Worm (Caenorhabditis elegans): ENCODE results near the gene srbc-55.

Gene srbc-55

ce11 chrV:15873762-15874161 lies 44.0 kb upstream of the srbc-55 start (continued):
- TF ChIP-seq elt-3 (tag; optimal IDR thresholded peaks at IDR 0.05) (peak in 1 of 6 experiments; percentile 29), zip-4 (GFP tag; optimal IDR thresholded peaks at IDR 0.05) (peak; percentile 18), sptf-1 (tag; optimal IDR thresholded peaks at IDR 0.05) (no peak), nhr-20 (tag; optimal IDR thresholded peaks at IDR 0.05) (peak; percentile 75), mef-2 (tag; optimal IDR thresholded peaks at IDR 0.05) (no peak), C04F5.9 (tag; optimal IDR thresholded peaks at IDR 0.05) (no peak), aha-1 (tag; optimal IDR thresholded peaks at IDR 0.05) (no peak), fkh-8 (tag; optimal IDR thresholded peaks at IDR 0.05) (peak; percentile 86), ceh-63 (GFP tag; optimal IDR thresholded peaks at IDR 0.05) (peak; percentile 7), nhr-90 (tag; optimal IDR thresholded peaks at IDR 0.05; ENCODE audit: poor library complexity) (peak; percentile 76), lir-3 (tag; optimal IDR thresholded peaks at IDR 0.05; ENCODE audit: poor library complexity) (peak; percentile 8), dpl-1 (GFP tag; optimal IDR thresholded peaks at IDR 0.05) (peak; percentile 38 to 64 (median 51)), ceh-8 (GFP tag; optimal IDR thresholded peaks at IDR 0.05) (peak; percentile 57), fkh-4 (tag; optimal IDR thresholded peaks at IDR 0.05; ENCODE audit: borderline replicate concordance) (no peak), egl-13 (tag; optimal IDR thresholded peaks at IDR 0.05) (peak; percentile 52), unc-130 (tag; optimal IDR thresholded peaks at IDR 0.05) (peak; percentile 35), mep-1 (tag; optimal IDR thresholded peaks at IDR 0.05) (peak; percentile 61), nhr-71 (tag; optimal IDR thresholded peaks at IDR 0.05) (peak; percentile 76), fos-1 (tag; optimal IDR thresholded peaks at IDR 0.05) (peak; percentile 48), elt-2 (tag; optimal IDR thresholded peaks at IDR 0.05) (peak; percentile 59), efl-1 (optimal IDR thresholded peaks at IDR 0.05) (peak; percentile 52 to 66), efl-1 (GFP tag; optimal IDR thresholded peaks at IDR 0.05 in 1 of 2) (peak; percentile 51 to 96), unc-86 (tag; optimal IDR thresholded peaks at IDR 0.05) (peak; percentile 52), jun-1 (tag; optimal IDR thresholded peaks at IDR 0.05) (no peak), tbx-2 (tag; optimal IDR thresholded peaks at IDR 0.05) (peak; percentile 56), snpc-4 (tag; optimal IDR thresholded peaks at IDR 0.05) (peak; percentile 66)

ce11 chrV:15872273-15872672 lies 42.5 kb upstream of the srbc-55 start, which contains the start of gene str-56:
Gene str-56 (plus strand): TSS chrV:15872573.
- TF ChIP-seq Y116A8C.19 (tag; optimal IDR thresholded peaks at IDR 0.05; ENCODE audit: borderline replicate concordance) (no peak), nhr-28 (tag; optimal IDR thresholded peaks at IDR 0.05) (no peak), unc-86 (tag; optimal IDR thresholded peaks at IDR 0.05) (no peak), efl-1 (optimal IDR thresholded peaks at IDR 0.05) (no peak), efl-1 (GFP tag; optimal IDR thresholded peaks at IDR 0.05 in 1 of 2) (no peak), ceh-90 (tag; optimal IDR thresholded peaks at IDR 0.05) (no peak), ztf-4 (tag; optimal IDR thresholded peaks at IDR 0.05) (no peak), irx-1 (tag; optimal IDR thresholded peaks at IDR 0.05) (no peak), ztf-11 (tag; optimal IDR thresholded peaks at IDR 0.05) (no peak), dsc-1 (tag; optimal IDR thresholded peaks at IDR 0.05) (no peak), ceh-88 (GFP tag; IDR thresholded peaks at IDR 0.05) (no peak), hlh-17 (GFP tag; optimal IDR thresholded peaks at IDR 0.05; ENCODE audit: borderline replicate concordance) (no peak), mdl-1 (tag; optimal IDR thresholded peaks at IDR 0.05) (no peak)

ce11 chrV:15870356-15870755 lies 40.5 kb upstream of the srbc-55 start, which contains the start of gene str-57:
Gene str-57 (plus strand): TSS chrV:15870656.
- TF ChIP-seq pax-3 (tag; optimal IDR thresholded peaks at IDR 0.05) (no peak), lin-15B (tag; optimal IDR thresholded peaks at IDR 0.05) (no peak), mab-9 (GFP tag; IDR thresholded peaks at IDR 0.05) (no peak), ztf-11 (tag; optimal IDR thresholded peaks at IDR 0.05) (no peak), egl-27 (tag; optimal IDR thresholded peaks at IDR 0.05) (no peak), lin-14 (GFP tag; optimal IDR thresholded peaks at IDR 0.05) (no peak), fkh-8 (tag; optimal IDR thresholded peaks at IDR 0.05) (peak; percentile 28), isw-1 (GFP tag; IDR thresholded peaks at IDR 0.05) (no peak)
